Worm (Caenorhabditis elegans): ENCODE measurements around the gene pgp-8.
A peak's percentile ranks its signal among the peaks of the same experiment; 100 is the strongest.

Gene pgp-8

DNA sequence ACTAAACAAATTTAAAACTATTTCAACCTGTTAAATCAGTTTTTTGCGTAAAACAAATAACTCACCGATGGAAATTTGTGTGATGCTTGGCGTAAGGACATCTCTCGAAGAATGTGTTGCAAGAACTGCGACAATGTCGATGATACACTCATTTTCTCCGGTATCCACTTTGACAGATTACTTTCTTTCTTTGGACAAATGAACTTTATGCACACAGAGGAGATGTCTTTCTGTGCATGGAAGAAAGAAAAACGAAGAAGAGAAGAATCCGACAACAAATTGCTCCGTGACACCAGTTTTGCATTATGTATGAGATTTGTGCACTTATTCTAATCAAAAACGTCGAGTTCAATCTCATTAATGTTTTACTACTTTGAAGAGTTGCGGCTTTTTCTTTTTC lies 25.7 kb downstream of the pgp-8 start, which contains the start of gene plc-1:
TSS of gene plc-1 (minus strand) at position 101 of the 400 bp plus-strand sequence.
- peak; percentile 1 for TF ChIP-seq ces-1 (GFP tag; optimal IDR thresholded peaks at IDR 0.05)
- no peak for TF ChIP-seq nhr-237 (tag; optimal IDR thresholded peaks at IDR 0.05)
- no peak for TF ChIP-seq lin-13 (tag; optimal IDR thresholded peaks at IDR 0.05)
- no peak for TF ChIP-seq drap-1 (GFP tag; optimal IDR thresholded peaks at IDR 0.05)
- TF ChIP-seq ceh-43 (GFP tag; optimal IDR thresholded peaks at IDR 0.05) = no peak

DNA sequence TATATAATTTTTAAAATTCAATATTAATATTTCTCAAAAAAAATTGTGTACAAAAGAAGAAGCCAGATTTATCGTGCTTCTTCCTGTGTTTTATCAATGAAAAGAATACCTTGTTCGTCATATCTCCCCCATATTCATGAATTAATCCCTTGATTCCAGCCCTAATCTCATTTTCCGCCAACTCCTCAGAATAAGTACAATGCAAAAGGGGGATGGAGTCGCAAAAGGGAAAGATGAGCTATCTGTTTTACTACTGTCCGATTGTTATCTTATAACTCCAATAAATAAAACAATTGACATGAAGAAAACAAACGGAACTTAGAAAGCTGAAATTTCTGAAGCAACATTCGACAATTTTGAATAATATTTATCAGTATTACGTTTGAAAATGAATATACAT lies 26.6 kb downstream of the pgp-8 start:
- TF ChIP-seq zip-8 (tag; optimal IDR thresholded peaks at IDR 0.05) = no peak
- TF ChIP-seq mep-1 (tag; optimal IDR thresholded peaks at IDR 0.05) = no peak
- no peak for TF ChIP-seq nhr-237 (tag; optimal IDR thresholded peaks at IDR 0.05)
- TF ChIP-seq M03D4.4 (tag; optimal IDR thresholded peaks at IDR 0.05) = no peak
- TF ChIP-seq unc-39 (tag; optimal IDR thresholded peaks at IDR 0.05) = no peak
- TF ChIP-seq ceh-39 (tag; optimal IDR thresholded peaks at IDR 0.05) = no peak
- no peak for TF ChIP-seq sptf-1 (tag; optimal IDR thresholded peaks at IDR 0.05)
- TF ChIP-seq ceh-83 (GFP tag; optimal IDR thresholded peaks at IDR 0.05) = no peak
- TF ChIP-seq nhr-2 (tag; optimal IDR thresholded peaks at IDR 0.05) = no peak

DNA sequence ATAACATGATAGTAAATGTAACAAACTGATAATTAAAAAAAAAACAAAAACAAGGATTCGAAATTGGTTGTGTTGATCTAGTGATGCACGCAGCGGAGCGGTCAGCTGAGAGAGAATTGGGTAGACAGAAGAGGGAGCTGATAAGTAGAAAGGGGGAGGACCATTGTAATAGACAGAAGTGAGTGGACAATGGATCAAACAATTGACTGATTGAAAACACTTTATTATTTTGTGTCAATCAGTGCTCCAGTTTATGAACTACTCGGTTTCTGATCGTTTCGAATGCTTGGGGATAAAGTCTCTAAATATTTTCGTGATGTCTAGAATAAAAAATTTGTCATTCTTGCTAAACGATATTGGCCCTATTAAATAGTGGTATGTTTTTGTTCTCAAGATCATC lies 29.7 kb downstream of the pgp-8 start:
- TF ChIP-seq ces-1 (GFP tag; optimal IDR thresholded peaks at IDR 0.05) (no peak), hlh-1 (tag; optimal IDR thresholded peaks at IDR 0.05) (peak; percentile 31), unc-62 (GFP tag; optimal IDR thresholded peaks at IDR 0.05) (peak; percentile 67)

DNA sequence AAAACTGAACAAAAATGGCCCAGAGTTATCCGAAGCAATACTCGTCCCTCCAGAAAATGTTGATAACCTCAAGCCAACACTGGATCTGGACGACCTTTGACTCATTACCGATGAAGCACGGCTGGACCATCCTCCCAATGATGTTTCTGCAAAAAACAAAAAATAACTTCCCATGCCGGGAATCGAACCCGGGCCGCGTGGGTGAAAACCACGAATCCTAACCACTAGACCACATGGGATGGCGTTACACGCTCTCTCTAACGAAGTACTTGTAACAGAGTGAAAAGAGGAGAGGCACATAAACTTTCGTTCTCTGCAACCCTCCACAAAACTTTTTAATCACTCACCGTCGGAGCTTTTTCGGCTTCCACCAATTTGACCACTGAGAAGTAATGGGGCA lies 43.1 kb downstream of the pgp-8 start:
- TF ChIP-seq hlh-1 (tag; optimal IDR thresholded peaks at IDR 0.05) (peak; percentile 22), ces-1 (GFP tag; optimal IDR thresholded peaks at IDR 0.05) (no peak), bed-3 (GFP tag; optimal IDR thresholded peaks at IDR 0.05) (peak; percentile 25), ceh-83 (GFP tag; optimal IDR thresholded peaks at IDR 0.05) (peak; percentile 75), nhr-28 (tag; optimal IDR thresholded peaks at IDR 0.05) (no peak), sptf-1 (tag; optimal IDR thresholded peaks at IDR 0.05) (peak; percentile 77), M03D4.4 (tag; optimal IDR thresholded peaks at IDR 0.05) (peak; percentile 71), mls-2 (tag; optimal IDR thresholded peaks at IDR 0.05) (peak; percentile 70), nhr-76 (tag; optimal IDR thresholded peaks at IDR 0.05) (no peak), cnd-1 (tag; optimal IDR thresholded peaks at IDR 0.05) (peak; percentile 64), ham-2 (GFP tag; optimal IDR thresholded peaks at IDR 0.05) (peak; percentile 28), sem-2 (GFP tag; optimal IDR thresholded peaks at IDR 0.05) (peak; percentile 38), unc-120 (tag; optimal IDR thresholded peaks at IDR 0.05; ENCODE audit: poor library complexity, severe bottlenecking) (peak; percentile 40), drap-1 (GFP tag; optimal IDR thresholded peaks at IDR 0.05) (peak; percentile 67)

DNA sequence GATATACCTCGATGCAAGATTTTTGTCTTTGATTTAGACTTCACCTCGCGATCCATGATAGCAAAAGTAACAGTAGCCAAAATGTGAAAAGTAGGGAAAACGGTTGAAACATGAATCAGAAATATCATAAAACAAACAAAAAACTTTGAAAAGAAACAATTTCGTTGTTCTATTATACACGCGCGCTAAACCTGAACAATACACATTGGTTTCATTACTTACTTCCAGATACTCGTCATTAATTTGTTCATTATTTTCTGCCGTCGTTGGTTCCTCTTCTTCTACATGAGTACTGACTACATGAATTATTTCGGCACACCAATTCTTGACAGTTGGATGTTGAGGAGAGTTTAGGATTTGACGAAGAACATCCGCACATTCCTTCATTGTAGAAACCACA lies 43.7 kb downstream of the pgp-8 start, which contains the start of gene F31B12.3:
TSS of gene F31B12.3 (minus strand) at position 101 of the 400 bp plus-strand sequence.
- TF ChIP-seq elt-1 (tag; optimal IDR thresholded peaks at IDR 0.05; ENCODE audit: borderline replicate concordance, insufficient read depth) = no peak
- no peak for TF ChIP-seq nhr-76 (tag; optimal IDR thresholded peaks at IDR 0.05)
- no peak for TF ChIP-seq pha-4 (tag; optimal IDR thresholded peaks at IDR 0.05)
- TF ChIP-seq blmp-1 (tag; optimal IDR thresholded peaks at IDR 0.05) = no peak
- no peak for TF ChIP-seq unc-120 (tag; optimal IDR thresholded peaks at IDR 0.05; ENCODE audit: poor library complexity, severe bottlenecking)

All from whole organism, mixed stage, embryonic.